Worm (Caenorhabditis elegans): ENCODE data around the gene T25B9.1.

- no peak for TF ChIP-seq him-1 (tag; optimal IDR thresholded peaks at IDR 0.05)
- TF ChIP-seq dao-5 (tag; optimal IDR thresholded peaks at IDR 0.05) = no peak
Observed at ce11 chrIV:10737011-10737553, 12.9 kb downstream of the T25B9.1 start, which contains the start of gene grl-21.

All from whole organism, L4/young adult.